Worm (Caenorhabditis elegans): ENCODE results near the gene F48C5.2.

The F48C5.2 gene

ce11 chrX:11454231-11454630, at the start of gene F48C5.2:
Gene F48C5.2, minus strand, starts transcription at chrX:11454331.
- TF ChIP-seq C34F6.9 (tag; optimal IDR thresholded peaks at IDR 0.05) (no peak), mdl-1 (tag; optimal IDR thresholded peaks at IDR 0.05) (no peak), F13H6.1 (tag; optimal IDR thresholded peaks at IDR 0.05) (no peak), elt-1 (tag; optimal IDR thresholded peaks at IDR 0.05) (no peak), Y55F3AM.14 (GFP tag; optimal IDR thresholded peaks at IDR 0.05) (no peak), lin-11 (tag; optimal IDR thresholded peaks at IDR 0.05) (no peak), nhr-25 (tag; optimal IDR thresholded peaks at IDR 0.05) (peak; percentile 13)

DNA sequence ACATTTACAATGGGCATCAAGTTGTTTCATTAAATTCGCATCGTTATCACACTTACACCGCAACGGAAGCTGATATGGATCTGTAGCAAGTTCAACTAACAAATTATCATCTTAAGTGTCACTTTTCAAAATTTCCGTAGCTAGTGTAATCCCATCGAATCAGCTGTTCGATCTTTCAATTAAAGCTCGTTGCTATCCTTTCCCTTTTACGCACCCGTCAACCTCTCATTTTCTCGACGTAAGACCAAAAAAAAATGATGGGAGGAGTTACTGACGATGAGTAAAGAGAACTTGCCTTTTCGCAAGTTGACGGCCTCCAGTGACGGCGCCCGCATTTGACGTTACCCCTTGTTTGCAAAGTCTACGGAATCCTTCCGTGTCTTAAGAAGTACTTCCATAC, 47.8 kb upstream of the F48C5.2 start, which contains the start of gene F29G6.1:
Gene F29G6.1, plus strand, starts transcription at position 301 of the 400 bp plus-strand sequence.
- TF ChIP-seq unc-39 (tag; optimal IDR thresholded peaks at IDR 0.05) = no peak
- no peak for TF ChIP-seq sma-3 (GFP tag; optimal IDR thresholded peaks at IDR 0.05)
- no peak for TF ChIP-seq C34F6.9 (tag; optimal IDR thresholded peaks at IDR 0.05)
- TF ChIP-seq nhr-10 (tag; optimal IDR thresholded peaks at IDR 0.05) = no peak
- no peak for TF ChIP-seq unc-62 (GFP tag; optimal IDR thresholded peaks at IDR 0.05)
- no peak for TF ChIP-seq zag-1 (tag; optimal IDR thresholded peaks at IDR 0.05)
- no peak for TF ChIP-seq gmeb-1 (tag; optimal IDR thresholded peaks at IDR 0.05)
- no peak for TF ChIP-seq mdl-1 (tag; optimal IDR thresholded peaks at IDR 0.05)
- TF ChIP-seq nhr-12 (tag; optimal IDR thresholded peaks at IDR 0.05) = no peak

ce11 chrX:11500589-11500988, 46.5 kb upstream of the F48C5.2 start:
- TF ChIP-seq gmeb-1 (tag; optimal IDR thresholded peaks at IDR 0.05) (no peak), crh-2 (tag; optimal IDR thresholded peaks at IDR 0.05) (peak; percentile 34), lin-11 (tag; optimal IDR thresholded peaks at IDR 0.05) (no peak), fos-1 (tag; optimal IDR thresholded peaks at IDR 0.05) (peak; percentile 79)

DNA sequence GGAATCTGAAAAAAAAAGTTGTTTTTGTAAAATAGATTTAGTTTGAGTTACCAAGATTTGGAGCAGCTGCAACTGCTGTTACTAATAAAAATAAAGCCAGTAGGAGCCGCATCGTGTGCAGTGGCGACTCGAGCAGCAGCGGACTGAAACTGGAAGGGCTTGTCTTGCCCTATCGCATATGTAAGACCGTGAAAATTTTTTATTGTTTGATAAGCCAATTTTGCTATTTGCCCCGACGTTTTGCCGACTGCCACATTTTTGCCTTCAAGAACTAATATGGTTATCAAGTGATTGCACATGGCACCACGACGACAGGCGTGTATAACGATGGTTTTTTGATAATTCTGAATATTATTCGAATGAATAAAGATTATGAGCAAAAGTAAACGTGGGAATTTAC, 45.6 kb upstream of the F48C5.2 start, which contains the start of gene T25C12.3:
Gene T25C12.3, minus strand, starts transcription at position 262 of the 400 bp plus-strand sequence.
- no peak for TF ChIP-seq lin-11 (tag; optimal IDR thresholded peaks at IDR 0.05)
- no peak for TF ChIP-seq elt-1 (tag; optimal IDR thresholded peaks at IDR 0.05)
- no peak for TF ChIP-seq nhr-6 (tag; optimal IDR thresholded peaks at IDR 0.05)
- peak; percentile 55 for TF ChIP-seq fos-1 (tag; optimal IDR thresholded peaks at IDR 0.05)

DNA sequence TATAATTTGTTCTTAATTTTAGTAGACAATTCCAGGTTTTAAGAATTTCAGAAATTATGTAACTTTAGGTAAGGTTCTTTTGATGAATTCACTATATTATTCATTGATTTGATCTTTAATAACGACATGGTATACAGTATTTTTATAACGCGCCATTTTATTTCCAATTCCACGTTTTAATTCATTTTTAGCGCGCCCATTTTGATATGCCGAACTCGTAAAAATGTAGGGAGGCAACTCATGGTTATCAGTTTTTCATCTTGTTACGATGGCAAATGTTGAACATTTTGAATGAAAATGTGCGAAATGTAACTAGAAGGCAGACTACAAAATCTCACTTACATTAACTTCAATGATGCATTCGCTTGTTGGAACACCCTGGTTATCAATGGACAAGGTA, 44.7 kb upstream of the F48C5.2 start:
- TF ChIP-seq C34F6.9 (tag; optimal IDR thresholded peaks at IDR 0.05) = no peak
- TF ChIP-seq R02D3.7 (tag; optimal IDR thresholded peaks at IDR 0.05) = no peak
- TF ChIP-seq fos-1 (tag; optimal IDR thresholded peaks at IDR 0.05) = peak; percentile 52
- TF ChIP-seq lin-39 (tag; optimal IDR thresholded peaks at IDR 0.05) = no peak
- peak; percentile 24 for TF ChIP-seq crh-2 (tag; optimal IDR thresholded peaks at IDR 0.05)

ce11 chrX:11491835-11492234, 37.7 kb upstream of the F48C5.2 start:
- TF ChIP-seq dmd-4 (tag; optimal IDR thresholded peaks at IDR 0.05) (no peak), ceh-82 (tag; optimal IDR thresholded peaks at IDR 0.05) (no peak), elt-3 (tag; optimal IDR thresholded peaks at IDR 0.05) (no peak), nhr-25 (tag; optimal IDR thresholded peaks at IDR 0.05) (no peak), ceh-16 (tag; optimal IDR thresholded peaks at IDR 0.05) (no peak), mdl-1 (tag; optimal IDR thresholded peaks at IDR 0.05) (no peak)

ce11 chrX:11489830-11490229, 35.7 kb upstream of the F48C5.2 start, which contains the start of gene spp-21:
Gene spp-21, plus strand, starts transcription at chrX:11490130.
- TF ChIP-seq nhr-237 (tag; optimal IDR thresholded peaks at IDR 0.05) = no peak
- no peak for TF ChIP-seq skn-1 (tag; optimal IDR thresholded peaks at IDR 0.05)
- no peak for TF ChIP-seq sem-4 (tag; optimal IDR thresholded peaks at IDR 0.05)
- TF ChIP-seq ztf-4 (tag; optimal IDR thresholded peaks at IDR 0.05) = no peak
- TF ChIP-seq nhr-77 (tag; optimal IDR thresholded peaks at IDR 0.05) = no peak
- no peak for TF ChIP-seq egl-27 (tag; optimal IDR thresholded peaks at IDR 0.05)
- no peak for TF ChIP-seq dmd-4 (tag; optimal IDR thresholded peaks at IDR 0.05)
- no peak for TF ChIP-seq sma-3 (GFP tag; optimal IDR thresholded peaks at IDR 0.05)
- no peak for TF ChIP-seq peb-1 (tag; optimal IDR thresholded peaks at IDR 0.05)
- TF ChIP-seq aly-2 (tag; optimal IDR thresholded peaks at IDR 0.05) = no peak
- TF ChIP-seq ceh-16 (tag; optimal IDR thresholded peaks at IDR 0.05) = no peak
- TF ChIP-seq lsy-2 (tag; optimal IDR thresholded peaks at IDR 0.05) = no peak
- no peak for TF ChIP-seq lin-13 (GFP tag; optimal IDR thresholded peaks at IDR 0.05)
- no peak for TF ChIP-seq mbf-1 (tag; optimal IDR thresholded peaks at IDR 0.05)
- TF ChIP-seq unc-62 (GFP tag; optimal IDR thresholded peaks at IDR 0.05) = no peak
- TF ChIP-seq ztf-1 (GFP tag; conservative IDR thresholded peaks at IDR 0.05) = no peak
- TF ChIP-seq unc-55 (GFP tag; optimal IDR thresholded peaks at IDR 0.05) = no peak
- no peak for TF ChIP-seq mdl-1 (tag; optimal IDR thresholded peaks at IDR 0.05)
- TF ChIP-seq nhr-12 (tag; optimal IDR thresholded peaks at IDR 0.05) = no peak
- no peak for TF ChIP-seq sma-9 (GFP tag; optimal IDR thresholded peaks at IDR 0.05)
- TF ChIP-seq sma-9 (tag; optimal IDR thresholded peaks at IDR 0.05) = no peak

All from whole organism, L2 larva.